Worm (Caenorhabditis elegans) whole organism, young adult: Measurements from ENCODE around the gene T16G12.10.

ENCODE experiments used
- B0261.1 ChIP-seq: sonication (generic microtip); optimal IDR thresholded peaks from 2 replicates; lab custom pipeline; 2016; ENCODE audit warnings: mild to moderate bottlenecking, missing genetic modification characterization, moderate library complexity, missing compliant biosample characterization
- Y53G8AR.9 ChIP-seq: fragments of 200-800 bp; sonication (Bioruptor generic); conservative IDR thresholded peaks from 2 replicates; pipeline ENCODE4 v1.3.6; 2022; ENCODE audit warnings: missing genetic modification reagents, missing genetic modification characterization, missing compliant biosample characterization
- ama-1 ChIP-seq, 3 experiments: fragments of 150-350 bp in 1 of 3; sonication (generic microtip) in 2 of 3; optimal IDR thresholded peaks; 2 replicates each; lab custom pipeline; 2014 to 2018; ENCODE audit warnings: missing biosample characterization in 2 of 3, missing genetic modification characterization in 2 of 3, missing genetic modification reagents in 2 of 3
- nhr-120 ChIP-seq: fragments of 200-800 bp; sonication (Bioruptor generic); IDR thresholded peaks from 2 replicates; pipeline ENCODE4 v1.3.6; 2022; ENCODE audit warnings: missing genetic modification characterization, missing compliant biosample characterization
- nhr-27 ChIP-seq: fragments of 200-800 bp; sonication (Bioruptor generic); optimal IDR thresholded peaks from 2 replicates; lab custom pipeline; 2018; ENCODE audit warnings: mild to moderate bottlenecking, missing genetic modification characterization, moderate library complexity, missing compliant biosample characterization
- rec-8 ChIP-seq, 2 experiments: sonication (generic microtip); optimal IDR thresholded peaks; 2 replicates each; lab custom pipeline; 2016; ENCODE audit warnings: mild to moderate bottlenecking in 2 of 2, missing genetic modification characterization in 2 of 2, missing genetic modification reagents in 2 of 2, missing genotype in 2 of 2, missing biosample characterization in 1 of 2, missing compliant biosample characterization in 1 of 2, moderate library complexity in 1 of 2
- unc-62 ChIP-seq: fragments of 150-350 bp; optimal IDR thresholded peaks from 2 replicates; lab custom pipeline; 2014; ENCODE audit warnings: missing biosample characterization, missing genetic modification reagents, missing genetic modification characterization

DNA sequence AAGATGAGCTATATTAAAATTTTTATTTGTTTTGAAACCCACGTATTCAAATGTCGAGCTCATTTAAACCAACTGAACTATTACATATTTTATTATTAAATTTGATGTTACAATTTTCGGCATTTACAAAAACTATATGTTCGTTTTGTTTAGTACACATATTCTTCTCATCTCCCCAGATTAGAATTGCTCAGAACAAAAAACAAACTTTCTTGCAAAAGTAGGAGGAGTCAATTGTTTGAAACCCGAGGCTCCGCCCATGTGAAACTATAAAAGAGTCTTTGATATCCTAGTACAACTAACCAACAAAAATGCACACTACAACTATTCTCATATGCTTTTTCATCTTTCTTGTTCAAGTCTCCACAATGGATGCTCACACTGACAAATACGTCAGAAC, 29.9 kb downstream of the T16G12.10 start, which contains the start of gene ins-22:
- no peak for TF ChIP-seq nhr-120 (GFP tag; lab: Robert Waterston, UW)
- TF ChIP-seq ama-1 (optimal IDR thresholded peaks at IDR 0.05; lab: Kevin White, UChicago): no peak
- TF ChIP-seq ama-1 (GFP tag; optimal IDR thresholded peaks at IDR 0.05; lab: Kevin White, UChicago): no peak
- TF ChIP-seq rec-8 (tag; optimal IDR thresholded peaks at IDR 0.05; lab: Kevin White, UChicago): no peak
- no peak for TF ChIP-seq B0261.1 (tag; lab: Kevin White, UChicago)
- TF ChIP-seq unc-62: no peak
- no peak for TF ChIP-seq nhr-27
- no peak for TF ChIP-seq Y53G8AR.9 (GFP tag; lab: Robert Waterston, UW)
